Fruit fly (Drosophila melanogaster): ENCODE data around the gene mtgo.

Gene mtgo

DNA sequence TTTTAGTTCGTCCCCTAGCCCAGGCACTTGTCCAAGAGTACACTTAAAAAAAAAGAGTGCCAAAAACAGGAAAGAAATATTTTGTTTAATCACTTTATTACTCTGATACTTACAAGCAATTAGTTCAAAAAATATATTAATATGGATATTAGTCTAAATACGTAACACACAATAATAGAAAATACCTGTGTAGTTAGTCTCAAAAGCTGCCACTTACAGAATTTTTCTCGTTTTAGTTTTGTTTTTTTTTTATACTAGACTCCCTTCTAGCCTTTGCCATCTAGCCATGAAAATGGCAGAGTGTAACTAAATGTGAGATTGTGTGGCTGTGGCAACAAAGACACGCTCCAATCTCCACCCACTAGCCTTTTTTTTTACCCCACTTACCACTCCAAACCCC lies 143.0 kb downstream of the mtgo start (continued):
- TF ChIP-seq CG34406 (GFP tag; optimal IDR thresholded peaks at IDR 0.05) (peak; percentile 52), Lpt (GFP tag; optimal IDR thresholded peaks at IDR 0.05) (peak; percentile 81), CG8632 (GFP tag; optimal IDR thresholded peaks at IDR 0.05) (peak; percentile 50), Smox (GFP tag; optimal IDR thresholded peaks at IDR 0.05) (no peak), CG6163 (GFP tag; IDR thresholded peaks at IDR 0.05) (peak; percentile 47; the same call in 2 of the 3 replicates), acj6 (GFP tag; optimal IDR thresholded peaks at IDR 0.05) (peak; percentile 71), CG8119 (GFP tag; IDR thresholded peaks at IDR 0.05) (peak; percentile 87), spab (GFP tag; optimal IDR thresholded peaks at IDR 0.05) (peak; percentile 62), lz (GFP tag; optimal IDR thresholded peaks at IDR 0.05) (no peak), Hr4 (GFP tag; optimal IDR thresholded peaks at IDR 0.05) (peak; percentile 77), esn (GFP tag; optimal IDR thresholded peaks at IDR 0.05) (peak; percentile 32), CG8319 (GFP tag; optimal IDR thresholded peaks at IDR 0.05) (no peak), Gug (GFP tag; IDR thresholded peaks at IDR 0.05) (peak; percentile 25; the same call in 1 of the 2 replicates), CG9139 (GFP tag; optimal IDR thresholded peaks at IDR 0.05) (peak; percentile 57), Eip78C (GFP tag) (peak; percentile 94), Blimp-1 (GFP tag; optimal IDR thresholded peaks at IDR 0.05) (no peak), CG10669 (GFP tag; optimal IDR thresholded peaks at IDR 0.05) (peak; percentile 48), eg (GFP tag; IDR thresholded peaks at IDR 0.05) (0 out of 3 replicates have a peak, but pooled peaks have one; percentile 13), CG31627 (GFP tag; optimal IDR thresholded peaks at IDR 0.05) (no peak), Sox102F (GFP tag; optimal IDR thresholded peaks at IDR 0.05) (no peak), CG3032 (tag; optimal IDR thresholded peaks at IDR 0.05) (peak; percentile 69), CG11902 (GFP tag; optimal IDR thresholded peaks at IDR 0.05) (no peak), Hr38 (GFP tag; optimal IDR thresholded peaks at IDR 0.05) (no peak), CG11762 (GFP tag; optimal IDR thresholded peaks at IDR 0.05; ENCODE audit: insufficient read depth) (peak; percentile 24), Met (GFP tag; optimal IDR thresholded peaks at IDR 0.05) (no peak), fkh (GFP tag; optimal IDR thresholded peaks at IDR 0.05) (no peak), CG6792 (GFP tag; optimal IDR thresholded peaks at IDR 0.05) (peak; percentile 46), dac (GFP tag; optimal IDR thresholded peaks at IDR 0.05) (no peak), fd85E (GFP tag; optimal IDR thresholded peaks at IDR 0.05) (no peak), topi (GFP tag; optimal IDR thresholded peaks at IDR 0.05) (peak; percentile 25)

DNA sequence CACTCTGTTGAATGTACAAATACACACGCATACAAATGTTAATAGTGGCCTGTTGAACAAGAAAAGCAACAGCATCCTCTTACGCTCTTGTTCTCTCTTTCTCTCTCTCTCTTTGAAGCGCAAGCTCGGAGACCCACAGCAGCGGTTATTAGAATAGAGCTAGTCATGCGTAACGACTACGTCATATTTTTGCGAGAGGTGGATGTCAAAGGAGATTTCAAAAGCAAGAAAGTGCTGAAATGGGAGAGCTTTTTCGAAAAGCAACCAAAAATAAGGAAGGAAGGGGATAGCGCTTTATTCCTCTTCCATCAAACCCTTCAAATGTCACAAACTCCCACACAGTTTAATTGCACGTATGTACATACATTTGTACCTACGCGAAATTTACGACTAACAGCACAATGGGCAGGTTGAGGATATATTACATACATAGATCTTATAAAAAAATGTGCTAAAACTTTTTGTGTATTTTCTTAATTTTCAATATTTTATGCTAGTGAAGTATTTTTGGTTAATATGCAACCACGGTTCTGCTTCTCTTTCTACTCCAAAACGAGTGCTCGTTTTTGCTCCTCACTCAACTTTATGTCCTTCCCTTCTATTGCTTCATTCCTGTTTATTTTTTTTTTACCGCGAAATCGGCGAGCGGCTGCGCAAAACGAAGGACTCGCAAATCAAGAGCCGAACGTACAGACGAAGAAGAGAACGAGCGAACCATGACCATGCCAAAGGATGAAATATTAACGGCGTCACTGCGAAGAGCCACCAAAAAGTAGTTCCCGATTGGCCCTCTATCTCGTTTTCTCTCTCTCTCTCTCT lies 145.2 kb downstream of the mtgo start:
- no peak for TF ChIP-seq CG8319 (GFP tag; optimal IDR thresholded peaks at IDR 0.05)
- TF ChIP-seq CG6276 (GFP tag; optimal IDR thresholded peaks at IDR 0.05), result peak; percentile 20
- TF ChIP-seq topi (GFP tag; optimal IDR thresholded peaks at IDR 0.05), result peak; percentile 68
- TF ChIP-seq dsx (GFP tag; optimal IDR thresholded peaks at IDR 0.05; ENCODE audit: poor library complexity, severe bottlenecking), result no peak
- TF ChIP-seq Hr39 (GFP tag; optimal IDR thresholded peaks at IDR 0.05), result peak; percentile 68
- TF ChIP-seq salr (GFP tag; optimal IDR thresholded peaks at IDR 0.05), result peak; percentile 10 to 55
- TF ChIP-seq achi (GFP tag; optimal IDR thresholded peaks at IDR 0.05), result peak; percentile 43
- TF ChIP-seq fd59A (GFP tag; optimal IDR thresholded peaks at IDR 0.05), result peak; percentile 42
- peak; percentile 9 for TF ChIP-seq CG3032 (tag; optimal IDR thresholded peaks at IDR 0.05)
- peak; percentile 49 for TF ChIP-seq cyc (GFP tag; optimal IDR thresholded peaks at IDR 0.05)
- 0 out of 3 replicates have a peak, but pooled peaks have one; percentile 32 for TF ChIP-seq CG8119 (GFP tag; IDR thresholded peaks at IDR 0.05)
- TF ChIP-seq lz (GFP tag; optimal IDR thresholded peaks at IDR 0.05), result peak; percentile 61
- TF ChIP-seq CG6808 (GFP tag; optimal IDR thresholded peaks at IDR 0.05), result peak; percentile 2
- TF ChIP-seq CG31627 (GFP tag; optimal IDR thresholded peaks at IDR 0.05), result peak; percentile 51
- TF ChIP-seq CG32006 (GFP tag; optimal IDR thresholded peaks at IDR 0.05), result peak; percentile 73
- TF ChIP-seq Sox102F (GFP tag; optimal IDR thresholded peaks at IDR 0.05), result peak; percentile 72
- TF ChIP-seq CG10669 (GFP tag; optimal IDR thresholded peaks at IDR 0.05), result no peak
- TF ChIP-seq Eip78C (GFP tag), result peak; percentile 93
- TF ChIP-seq fkh (GFP tag; optimal IDR thresholded peaks at IDR 0.05), result no peak
- TF ChIP-seq CG4318 (GFP tag; optimal IDR thresholded peaks at IDR 0.05), result peak; percentile 47
- TF ChIP-seq CG3919 (GFP tag; optimal IDR thresholded peaks at IDR 0.05), result peak; percentile 63
- peak; percentile 71 for TF ChIP-seq Smox (GFP tag; optimal IDR thresholded peaks at IDR 0.05)
- TF ChIP-seq Eip93F (GFP tag; optimal IDR thresholded peaks at IDR 0.05), result no peak
- no peak for TF ChIP-seq Gug (GFP tag; IDR thresholded peaks at IDR 0.05)
- TF ChIP-seq CG7368 (GFP tag; optimal IDR thresholded peaks at IDR 0.05), result peak; percentile 28
- TF ChIP-seq CG6792 (GFP tag; optimal IDR thresholded peaks at IDR 0.05), result peak; percentile 20
- TF ChIP-seq spab (GFP tag; optimal IDR thresholded peaks at IDR 0.05), result no peak
- TF ChIP-seq CG11762 (GFP tag; optimal IDR thresholded peaks at IDR 0.05; ENCODE audit: insufficient read depth), result no peak
- no peak for TF ChIP-seq Blimp-1 (GFP tag; optimal IDR thresholded peaks at IDR 0.05)
- peak; percentile 54 for TF ChIP-seq pdm3 (GFP tag; optimal IDR thresholded peaks at IDR 0.05)
- TF ChIP-seq Lpt (GFP tag; optimal IDR thresholded peaks at IDR 0.05), result peak; percentile 22
- TF ChIP-seq ss (GFP tag; optimal IDR thresholded peaks at IDR 0.05), result peak; percentile 39 to 42
- no peak for TF ChIP-seq dac (GFP tag; optimal IDR thresholded peaks at IDR 0.05)

All from whole organism, prepupa.